Worm (Caenorhabditis elegans) whole organism, L3 larva: ENCODE results near the gene fax-1.

Experiments used
- ceh-9 ChIP-seq: sonication (generic microtip); optimal IDR thresholded peaks from 2 replicates; lab custom pipeline; 2018; ENCODE audit warnings: missing biosample characterization, missing genetic modification characterization
- eor-1 ChIP-seq, 2 experiments: fragments of 150-350 bp; optimal IDR thresholded peaks; 2 replicates each; lab custom pipeline; 2014 to 2018; ENCODE audit warnings: missing biosample characterization in 2 of 2, missing genetic modification characterization in 2 of 2
- skn-1 ChIP-seq: fragments of 150-350 bp; optimal IDR thresholded peaks from 2 replicates; lab custom pipeline; 2014; ENCODE audit warnings: missing biosample characterization, missing genetic modification characterization
- ztf-4 ChIP-seq: fragments of 150-350 bp; optimal IDR thresholded peaks from 2 replicates; lab custom pipeline; 2014; ENCODE audit warnings: missing biosample characterization, missing genetic modification characterization

- TF ChIP-seq ceh-9 (tag; lab: Kevin White, UChicago), result no peak
- TF ChIP-seq eor-1 (tag; optimal IDR thresholded peaks at IDR 0.05; lab: Kevin White, UChicago), result no peak
- no peak for TF ChIP-seq skn-1 (tag; lab: Kevin White, UChicago)
- no peak for TF ChIP-seq ztf-4 (tag; lab: Kevin White, UChicago)
Measured at ce11 chrX:3218040-3218795, 19.1 kb upstream of the fax-1 start.
